Worm (Caenorhabditis elegans) whole organism, young adult: ENCODE data around the gene T22F7.4.
A peak's percentile ranks its signal among the peaks of the same experiment; 100 is the strongest.

ENCODE experiments used
- B0261.1 ChIP-seq: sonication (generic microtip); optimal IDR thresholded peaks from 2 replicates; lab custom pipeline; 2016; ENCODE audit warnings: mild to moderate bottlenecking, missing genetic modification characterization, moderate library complexity, missing compliant biosample characterization
- B0336.3 ChIP-seq: fragments of 200-800 bp; sonication (Bioruptor generic); IDR thresholded peaks from 2 replicates; pipeline ENCODE4 v1.3.6; 2022; ENCODE audit warnings: missing genetic modification characterization, missing compliant biosample characterization
- C06A6.2 ChIP-seq: fragments of 200-800 bp; sonication (Bioruptor generic); conservative IDR thresholded peaks from 2 replicates; pipeline ENCODE4 v1.3.6; 2022; ENCODE audit warnings: missing genetic modification characterization, missing compliant biosample characterization
- C17E4.6 ChIP-seq: fragments of 200-800 bp; sonication (Bioruptor generic); IDR thresholded peaks from 2 replicates; pipeline ENCODE4 v1.3.6; 2022; ENCODE audit warnings: missing genetic modification reagents, missing genetic modification characterization, missing compliant biosample characterization
- D2030.7 ChIP-seq: fragments of 200-800 bp; sonication (Bioruptor generic); IDR thresholded peaks from 2 replicates; pipeline ENCODE4 v1.3.6; 2022; ENCODE audit warnings: missing genetic modification reagents, missing genetic modification characterization, missing compliant biosample characterization
- F23B12.7 ChIP-seq: sonication (generic microtip); optimal IDR thresholded peaks from 2 replicates; lab custom pipeline; 2017; ENCODE audit warnings: missing genetic modification characterization, mild to moderate bottlenecking, missing compliant biosample characterization, antibody characterized with exemption, moderate library complexity; ENCODE audit not compliant: insufficient read depth
- F33H1.4 ChIP-seq: fragments of 200-800 bp; sonication (Bioruptor generic); IDR thresholded peaks from 2 replicates; pipeline ENCODE4 v1.3.6; 2022; ENCODE audit warnings: missing genetic modification reagents, missing genetic modification characterization, missing compliant biosample characterization
- F49E8.2 ChIP-seq: sonication (generic microtip); optimal IDR thresholded peaks from 3 replicates; lab custom pipeline; 2017; ENCODE audit warnings: missing genetic modification characterization, mild to moderate bottlenecking, missing compliant biosample characterization, antibody characterized with exemption, moderate library complexity; ENCODE audit not compliant: insufficient read depth
- F57C9.4 ChIP-seq: sonication (generic microtip); optimal IDR thresholded peaks from 2 replicates; lab custom pipeline; 2017; ENCODE audit warnings: mild to moderate bottlenecking, missing genetic modification characterization, missing compliant biosample characterization
- T26A5.8 ChIP-seq: sonication (generic microtip); optimal IDR thresholded peaks from 2 replicates; lab custom pipeline; 2016; ENCODE audit warnings: missing genetic modification characterization, missing compliant biosample characterization
- Y56A3A.18 ChIP-seq: fragments of 200-800 bp; sonication (Bioruptor generic); IDR thresholded peaks from 2 replicates; pipeline ENCODE4 v1.3.6; 2022; ENCODE audit warnings: missing genetic modification reagents, missing genetic modification characterization, missing compliant biosample characterization
- Y79H2A.3 ChIP-seq: fragments of 200-800 bp; sonication (Bioruptor generic); conservative IDR thresholded peaks from 2 replicates; pipeline ENCODE4 v1.3.6; 2022; ENCODE audit warnings: missing genetic modification reagents, missing genetic modification characterization, missing compliant biosample characterization
- aptf-2 ChIP-seq: fragments of 200-800 bp; sonication (Bioruptor generic); conservative IDR thresholded peaks from 2 replicates; pipeline ENCODE4 v1.3.6; 2022; ENCODE audit warnings: missing genetic modification reagents, missing genetic modification characterization, missing compliant biosample characterization
- attf-6 ChIP-seq: fragments of 200-800 bp; sonication (Bioruptor generic); IDR thresholded peaks from 2 replicates; pipeline ENCODE4 v1.3.6; 2022; ENCODE audit warnings: missing genetic modification reagents, missing genetic modification characterization, missing compliant biosample characterization
- ceh-91 ChIP-seq: fragments of 200-800 bp; sonication (Bioruptor generic); IDR thresholded peaks from 2 replicates; pipeline ENCODE4 v1.3.6; 2022; ENCODE audit warnings: missing genetic modification reagents, missing genetic modification characterization, missing compliant biosample characterization
- die-1 ChIP-seq: sonication (generic microtip); optimal IDR thresholded peaks from 2 replicates; lab custom pipeline; 2016; ENCODE audit warnings: missing genotype, mild to moderate bottlenecking, missing genetic modification characterization, missing compliant biosample characterization
- dox-1 ChIP-seq: fragments of 200-800 bp; sonication (Bioruptor generic); IDR thresholded peaks from 2 replicates; pipeline ENCODE4 v1.3.6; 2022; ENCODE audit warnings: missing genetic modification reagents, missing genetic modification characterization, missing compliant biosample characterization
- egl-18 ChIP-seq: fragments of 200-800 bp; sonication (Bioruptor generic); IDR thresholded peaks from 2 replicates; pipeline ENCODE4 v1.3.6; 2022; ENCODE audit warnings: missing genetic modification reagents, missing genetic modification characterization, missing compliant biosample characterization
- hlh-26 ChIP-seq: fragments of 200-800 bp; sonication (Bioruptor generic); conservative IDR thresholded peaks from 2 replicates; pipeline ENCODE4 v1.3.6; 2022; ENCODE audit warnings: missing genetic modification reagents, missing genetic modification characterization, missing compliant biosample characterization
- hmg-20 ChIP-seq: fragments of 200-800 bp; sonication (Bioruptor generic); IDR thresholded peaks from 2 replicates; pipeline ENCODE4 v1.3.6; 2022; ENCODE audit warnings: missing genetic modification reagents, missing genetic modification characterization, missing compliant biosample characterization
- let-526 ChIP-seq: fragments of 200-800 bp; sonication (Bioruptor generic); IDR thresholded peaks from 2 replicates; pipeline ENCODE4 v1.3.6; 2022; ENCODE audit warnings: missing genetic modification reagents, missing genetic modification characterization, missing compliant biosample characterization
- let-607 ChIP-seq, 2 experiments: fragments of 200-800 bp in 1 of 2; sonication (Bioruptor generic) in 1 of 2; sonication (generic microtip) in 1 of 2; optimal IDR thresholded peaks; 2 replicates each; lab custom pipeline; 2016 to 2018; ENCODE audit warnings: mild to moderate bottlenecking in 2 of 2, missing compliant biosample characterization in 2 of 2, missing genetic modification characterization in 2 of 2, moderate library complexity in 2 of 2, missing genotype in 1 of 2
- lin-26 ChIP-seq: fragments of 200-800 bp; sonication (Bioruptor generic); IDR thresholded peaks from 2 replicates; pipeline ENCODE4 v1.3.6; 2022; ENCODE audit warnings: missing genetic modification reagents, missing genetic modification characterization, missing compliant biosample characterization
- lin-40 ChIP-seq: sonication (generic microtip); optimal IDR thresholded peaks from 2 replicates; lab custom pipeline; 2016; ENCODE audit warnings: missing genetic modification characterization, mild to moderate bottlenecking, missing compliant biosample characterization, missing genotype, missing genetic modification reagents
- madf-6 ChIP-seq: fragments of 200-800 bp; sonication (Bioruptor generic); IDR thresholded peaks from 2 replicates; pipeline ENCODE4 v1.3.6; 2022; ENCODE audit warnings: missing genetic modification reagents, missing genetic modification characterization, missing compliant biosample characterization
- mel-28 ChIP-seq: sonication (generic microtip); optimal IDR thresholded peaks from 2 replicates; lab custom pipeline; 2016; ENCODE audit warnings: borderline replicate concordance, mild to moderate bottlenecking, missing genetic modification characterization, missing compliant biosample characterization
- nfya-1 ChIP-seq: sonication (generic microtip); optimal IDR thresholded peaks from 2 replicates; lab custom pipeline; 2017; ENCODE audit warnings: antibody characterized with exemption, missing compliant biosample characterization, missing genetic modification characterization, borderline replicate concordance; ENCODE audit not compliant: insufficient read depth
- nhr-80 ChIP-seq: sonication (generic microtip); optimal IDR thresholded peaks from 2 replicates; lab custom pipeline; 2016; ENCODE audit warnings: missing genetic modification characterization, missing compliant biosample characterization
- pbrm-1 ChIP-seq: fragments of 200-800 bp; sonication (Bioruptor generic); IDR thresholded peaks from 2 replicates; pipeline ENCODE4 v1.3.6; 2022; ENCODE audit warnings: missing genetic modification reagents, missing genetic modification characterization, missing compliant biosample characterization
- rec-8 ChIP-seq, 2 experiments: sonication (generic microtip); optimal IDR thresholded peaks; 2 replicates each; lab custom pipeline; 2016; ENCODE audit warnings: mild to moderate bottlenecking in 2 of 2, missing genetic modification characterization in 2 of 2, missing genetic modification reagents in 2 of 2, missing genotype in 2 of 2, missing biosample characterization in 1 of 2, missing compliant biosample characterization in 1 of 2, moderate library complexity in 1 of 2
- repo-1 ChIP-seq: sonication (generic microtip); optimal IDR thresholded peaks from 2 replicates; lab custom pipeline; 2017; ENCODE audit warnings: mild to moderate bottlenecking, missing genetic modification characterization, missing compliant biosample characterization
- rpc-1 ChIP-seq, 2 experiments: fragments of 150-350 bp in 1 of 2; sonication (generic microtip) in 1 of 2; optimal IDR thresholded peaks; 2 replicates each; lab custom pipeline; 2014 to 2018; ENCODE audit warnings: missing biosample characterization in 1 of 2, missing genetic modification characterization in 1 of 2, missing genetic modification reagents in 1 of 2, missing genotype in 1 of 2
- sea-2 ChIP-seq: fragments of 200-800 bp; sonication (Bioruptor generic); IDR thresholded peaks from 2 replicates; pipeline ENCODE4 v1.3.6; 2022; ENCODE audit warnings: missing genetic modification characterization, missing compliant biosample characterization
- snpc-1.1 ChIP-seq: sonication (generic microtip); optimal IDR thresholded peaks from 2 replicates; lab custom pipeline; 2017; ENCODE audit warnings: missing genetic modification characterization, mild to moderate bottlenecking, missing compliant biosample characterization, antibody characterized with exemption, moderate library complexity, missing genotype, missing genetic modification reagents; ENCODE audit not compliant: insufficient read depth
- snpc-4 ChIP-seq, 5 experiments: fragments of 150-350 bp in 1 of 5; sonication (generic microtip) in 4 of 5; optimal IDR thresholded peaks; 2 replicates each; lab custom pipeline; 2014 to 2018; ENCODE audit warnings: missing genetic modification characterization in 5 of 5, missing biosample characterization in 3 of 5, antibody characterized with exemption in 2 of 5, mild to moderate bottlenecking in 2 of 5, missing compliant biosample characterization in 2 of 5, missing genotype in 2 of 5, moderate library complexity in 2 of 5, missing genetic modification reagents in 1 of 5
- tbp1 ChIP-seq: fragments of 200-800 bp; sonication (Bioruptor generic); optimal IDR thresholded peaks from 2 replicates; lab custom pipeline; 2018; ENCODE audit warnings: mild to moderate bottlenecking, missing genetic modification characterization, missing compliant biosample characterization
- tlf-1 ChIP-seq: fragments of 200-800 bp; sonication (Bioruptor generic); optimal IDR thresholded peaks from 2 replicates; lab custom pipeline; 2018; ENCODE audit warnings: mild to moderate bottlenecking, missing genetic modification characterization, missing compliant biosample characterization
- unc-130 ChIP-seq: sonication (generic microtip); optimal IDR thresholded peaks from 2 replicates; lab custom pipeline; 2016; ENCODE audit warnings: missing genetic modification reagents, missing genetic modification characterization, missing compliant biosample characterization
- unc-62 ChIP-seq: fragments of 150-350 bp; optimal IDR thresholded peaks from 2 replicates; lab custom pipeline; 2014; ENCODE audit warnings: missing biosample characterization, missing genetic modification reagents, missing genetic modification characterization
- ztf-18 ChIP-seq: sonication (generic microtip); optimal IDR thresholded peaks from 2 replicates; lab custom pipeline; 2016; ENCODE audit warnings: missing genotype, mild to moderate bottlenecking, missing genetic modification characterization, missing compliant biosample characterization
- ztf-25 ChIP-seq: fragments of 200-800 bp; sonication (Bioruptor generic); IDR thresholded peaks from 2 replicates; pipeline ENCODE4 v1.3.6; 2022; ENCODE audit warnings: missing genetic modification reagents, missing genetic modification characterization, missing compliant biosample characterization
- ztf-28 ChIP-seq: fragments of 200-800 bp; sonication (Bioruptor generic); IDR thresholded peaks from 2 replicates; pipeline ENCODE4 v1.3.6; 2022; ENCODE audit warnings: missing genetic modification reagents, missing genetic modification characterization, missing compliant biosample characterization
- ztf-3 ChIP-seq: fragments of 200-800 bp; sonication (Bioruptor generic); optimal IDR thresholded peaks from 2 replicates; lab custom pipeline; 2018; ENCODE audit warnings: mild to moderate bottlenecking, missing genetic modification characterization, missing compliant biosample characterization

T22F7.4 gene

ce11 chrIII:536297-536696 is 9.6 kb upstream of the T22F7.4 start:
- TF ChIP-seq ztf-18 (tag; lab: Kevin White, UChicago) (peak; percentile 71), D2030.7 (GFP tag; lab: Robert Waterston, UW) (peak; percentile 40)

ce11 chrIII:535266-536107 is 8.8 kb upstream of the T22F7.4 start:
- TF ChIP-seq mel-28 (no peak), lin-26 (GFP tag; lab: Robert Waterston, UW) (peak; percentile 59; the same call in 1 of the 2 replicates), hmg-20 (GFP tag; lab: Robert Waterston, UW) (no peak), nfya-1 (no peak), snpc-1.1 (peak; percentile 8), sea-2 (GFP tag; lab: Robert Waterston, UW) (no peak), B0336.3 (peak; percentile 69), pbrm-1 (GFP tag; lab: Robert Waterston, UW) (peak; percentile 59), Y79H2A.3 (no peak), hlh-26 (GFP tag; lab: Robert Waterston, UW) (no peak), F57C9.4 (no peak), tlf-1 (GFP tag; lab: Kevin White, UChicago) (no peak), repo-1 (tag; lab: Kevin White, UChicago) (no peak), C06A6.2 (GFP tag; lab: Robert Waterston, UW) (no peak), dox-1 (GFP tag; lab: Robert Waterston, UW) (peak; percentile 76), F49E8.2 (tag; lab: Kevin White, UChicago) (no peak), ztf-3 (no peak), let-607 (tag; optimal IDR thresholded peaks at IDR 0.05; lab: Kevin White, UChicago) (peak; percentile 12 to 67), tbp1 (GFP tag; lab: Kevin White, UChicago) (peak; percentile 93), unc-130 (GFP tag; lab: Kevin White, UChicago) (no peak), T26A5.8 (no peak), die-1 (tag; lab: Kevin White, UChicago) (peak; percentile 67), unc-62 (GFP tag; lab: Kevin White, UChicago) (no peak), C17E4.6 (GFP tag; lab: Robert Waterston, UW) (no peak), ztf-25 (GFP tag; lab: Robert Waterston, UW) (no peak), attf-6 (GFP tag; lab: Robert Waterston, UW) (no peak), lin-40 (tag; lab: Kevin White, UChicago) (peak; percentile 66), ceh-91 (no peak), ztf-18 (tag; lab: Kevin White, UChicago) (peak; percentile 73), F23B12.7 (tag; lab: Kevin White, UChicago) (peak; percentile 14), F33H1.4 (GFP tag; lab: Robert Waterston, UW) (no peak), let-526 (GFP tag; lab: Robert Waterston, UW) (no peak), madf-6 (GFP tag; lab: Robert Waterston, UW) (no peak), B0261.1 (tag; lab: Kevin White, UChicago) (peak; percentile 78), ztf-28 (GFP tag; lab: Robert Waterston, UW) (no peak), Y56A3A.18 (GFP tag; lab: Robert Waterston, UW) (no peak), rpc-1 (optimal IDR thresholded peaks at IDR 0.05; lab: Kevin White, UChicago) (peak; percentile 61), rpc-1 (tag; optimal IDR thresholded peaks at IDR 0.05; lab: Kevin White, UChicago) (peak; percentile 81), snpc-4 (GFP tag; optimal IDR thresholded peaks at IDR 0.05; lab: Kevin White, UChicago) (no peak), snpc-4 (tag; optimal IDR thresholded peaks at IDR 0.05; lab: Kevin White, UChicago) (peak in 1 of 4 experiments; percentile 61), egl-18 (GFP tag; lab: Robert Waterston, UW) (no peak), aptf-2 (GFP tag; lab: Robert Waterston, UW) (no peak), rec-8 (tag; optimal IDR thresholded peaks at IDR 0.05; lab: Kevin White, UChicago) (peak in 1 of 2 experiments; percentile 15), nhr-80 (tag; lab: Kevin White, UChicago) (peak; percentile 93)
